Fruit fly (Drosophila melanogaster) whole organism, embryonic: ENCODE measurements around the gene CG31776.

Source experiments
- CG12391 ChIP-seq: fragments of 200-800 bp; sonication (Bioruptor generic); optimal IDR thresholded peaks from 3 replicates; lab custom pipeline; 2018; ENCODE audit warnings: missing biosample characterization, mild to moderate bottlenecking, missing genetic modification characterization, moderate library complexity
- Elba2 ChIP-seq: fragments of 200-800 bp; sonication (Bioruptor generic); optimal IDR thresholded peaks from 3 replicates; lab custom pipeline; 2016; ENCODE audit warnings: missing biosample characterization, missing genetic modification characterization
- dm ChIP-seq: fragments of 200-800 bp; sonication (Bioruptor generic); optimal IDR thresholded peaks from 3 replicates; lab custom pipeline; 2016; ENCODE audit warnings: missing biosample characterization, missing genetic modification characterization
- dmrt99B ChIP-seq: fragments of 200-800 bp; sonication (Bioruptor generic); optimal IDR thresholded peaks from 2 replicates; lab custom pipeline; 2018; ENCODE audit warnings: missing biosample characterization, mild to moderate bottlenecking, missing genetic modification characterization, moderate library complexity
- onecut ChIP-seq: fragments of 200-800 bp; sonication (Bioruptor generic); IDR thresholded peaks from 2 replicates; pipeline ENCODE4 v1.3.6; 2022; ENCODE audit warnings: missing biosample characterization, missing genetic modification characterization
- tin ChIP-seq: fragments of 200-800 bp; sonication (Bioruptor generic); optimal IDR thresholded peaks from 3 replicates; lab custom pipeline; 2016; ENCODE audit warnings: missing biosample characterization, missing genetic modification characterization

- no peak for TF ChIP-seq dm (GFP tag; lab: Kevin White, UChicago)
- no peak for TF ChIP-seq Elba2 (GFP tag; lab: Kevin White, UChicago)
- no peak for TF ChIP-seq tin (GFP tag; lab: Kevin White, UChicago)
- TF ChIP-seq dmrt99B (tag; lab: Kevin White, UChicago): no peak
- TF ChIP-seq CG12391 (tag; lab: Kevin White, UChicago): no peak
- no peak for TF ChIP-seq onecut
These were observed 41.4 kb upstream of the CG31776 start for dm6 chr2L:3428419-3429097.
